Worm (Caenorhabditis elegans): ENCODE results near the gene kbp-3.

Gene kbp-3

DNA sequence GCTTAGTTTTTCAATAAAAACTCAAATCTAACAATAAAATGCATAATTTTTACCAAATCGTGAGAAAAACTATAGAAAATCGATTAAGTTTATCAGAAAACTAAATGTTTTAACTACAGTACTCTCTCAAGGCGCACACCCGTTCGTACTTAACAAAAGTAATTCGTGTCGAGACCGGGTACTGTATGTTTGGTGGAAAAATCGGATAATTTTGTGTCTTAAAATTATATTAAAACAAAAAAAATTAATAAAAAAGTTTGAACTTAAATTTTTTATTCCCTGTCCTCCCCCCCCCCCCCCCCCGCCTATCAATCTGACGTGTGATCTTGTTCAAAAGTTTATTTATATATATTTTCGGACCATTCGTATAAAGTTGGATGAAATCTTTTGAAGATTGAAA is 18.4 kb upstream of the kbp-3 start, which contains the start of gene F26H11.4:
Gene F26H11.4, plus strand, starts transcription at position 301 of the 400 bp plus-strand sequence.
- 0 out of 2 replicates have a peak, but pooled peaks have one; percentile 3 for TF ChIP-seq lin-1 (GFP tag; IDR thresholded peaks at IDR 0.05)
- no peak for TF ChIP-seq mdl-1 (tag; optimal IDR thresholded peaks at IDR 0.05)
- TF ChIP-seq F26F4.8 (GFP tag; conservative IDR thresholded peaks at IDR 0.05): no peak
- TF ChIP-seq lim-7 (GFP tag; IDR thresholded peaks at IDR 0.05): no peak
- TF ChIP-seq jun-1 (tag; optimal IDR thresholded peaks at IDR 0.05): no peak

DNA sequence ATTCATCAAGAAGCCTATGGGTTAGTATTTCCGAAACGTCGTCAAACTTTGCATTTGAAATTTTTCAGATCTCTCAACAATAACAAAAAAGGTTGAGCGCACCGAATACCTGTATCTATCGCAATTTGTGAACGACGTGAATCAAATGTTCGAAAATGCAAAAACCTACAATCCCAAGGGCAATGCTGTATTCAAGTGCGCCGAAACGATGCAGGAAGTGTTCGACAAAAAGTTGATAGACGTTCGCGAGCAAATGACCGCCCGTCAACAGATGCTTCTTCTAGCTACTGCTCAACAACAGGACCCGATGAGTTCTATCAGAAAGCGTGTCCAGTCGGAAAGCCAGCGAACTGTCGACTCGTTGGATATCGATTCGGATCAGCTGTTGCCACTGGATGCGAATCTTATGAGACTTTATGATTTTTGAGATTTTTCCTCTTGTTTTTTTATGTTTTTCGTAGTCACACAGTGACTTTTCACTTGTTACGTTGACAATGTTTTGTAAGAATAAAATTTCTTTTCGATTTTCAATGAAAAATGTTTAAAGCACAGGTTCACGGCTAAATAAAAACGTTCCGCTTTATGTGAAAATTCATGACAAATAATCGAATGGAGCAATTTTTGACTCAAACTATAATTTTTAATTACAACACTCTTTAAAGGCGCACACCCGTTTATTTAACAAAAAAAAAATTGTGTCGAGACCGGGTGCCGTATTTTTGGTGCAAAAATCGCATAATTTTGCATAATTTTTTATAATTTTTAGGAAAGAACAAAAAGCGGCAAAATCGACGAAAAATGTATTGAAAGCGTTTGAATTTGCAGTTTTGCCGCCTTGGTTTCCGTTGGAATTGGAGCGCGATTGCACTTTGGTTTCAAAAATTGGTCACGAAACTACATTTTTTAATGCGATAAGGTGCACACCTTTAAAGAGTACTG is 17.7 kb upstream of the kbp-3 start:
- TF ChIP-seq mes-2 (tag; optimal IDR thresholded peaks at IDR 0.05; ENCODE audit: poor library complexity, severe bottlenecking) (no peak), attf-4 (tag; optimal IDR thresholded peaks at IDR 0.05) (no peak), dve-1 (tag; optimal IDR thresholded peaks at IDR 0.05; ENCODE audit: insufficient read depth) (peak; percentile 74), ama-1 (optimal IDR thresholded peaks at IDR 0.05) (no peak), Y105C5A.15 (GFP tag; IDR thresholded peaks at IDR 0.05) (no peak), Y48G9A.11 (GFP tag; IDR thresholded peaks at IDR 0.05) (no peak), daf-19 (GFP tag; conservative IDR thresholded peaks at IDR 0.05) (no peak), lin-29 (GFP tag; IDR thresholded peaks at IDR 0.05) (peak; percentile 69), spr-3 (GFP tag; optimal IDR thresholded peaks at IDR 0.05) (no peak), nhr-42 (GFP tag; IDR thresholded peaks at IDR 0.05) (peak; percentile 88), snpc-4 (tag; optimal IDR thresholded peaks at IDR 0.05) (no peak), php-3 (GFP tag; IDR thresholded peaks at IDR 0.05) (peak; percentile 84), zip-2 (tag; optimal IDR thresholded peaks at IDR 0.05) (peak; percentile 38), F10B5.3 (tag; optimal IDR thresholded peaks at IDR 0.05) (peak; percentile 47), tag-97 (GFP tag; IDR thresholded peaks at IDR 0.05) (no peak), arid-1 (GFP tag; conservative IDR thresholded peaks at IDR 0.05) (0 out of 2 replicates have a peak, but pooled peaks have one; percentile 42), fkh-10 (GFP tag; optimal IDR thresholded peaks at IDR 0.05) (no peak), dmd-8 (GFP tag; IDR thresholded peaks at IDR 0.05) (no peak), nhr-237 (tag; optimal IDR thresholded peaks at IDR 0.05) (no peak), F49E8.2 (tag; optimal IDR thresholded peaks at IDR 0.05; ENCODE audit: borderline replicate concordance) (no peak), ceh-28 (tag; optimal IDR thresholded peaks at IDR 0.05) (no peak), F26F4.8 (GFP tag; conservative IDR thresholded peaks at IDR 0.05) (no peak), gei-8 (GFP tag; optimal IDR thresholded peaks at IDR 0.05) (no peak), ceh-20 (GFP tag; IDR thresholded peaks at IDR 0.05) (no peak), mdl-1 (tag; optimal IDR thresholded peaks at IDR 0.05) (peak in 1 of 2 experiments; percentile 16), ceh-82 (tag; optimal IDR thresholded peaks at IDR 0.05) (no peak), dmd-9 (GFP tag; IDR thresholded peaks at IDR 0.05) (no peak), nhr-76 (tag; optimal IDR thresholded peaks at IDR 0.05) (no peak), hif-1 (tag; optimal IDR thresholded peaks at IDR 0.05) (peak in 1 of 2 experiments; percentile 48), ZK337.2 (GFP tag; IDR thresholded peaks at IDR 0.05) (no peak), lir-3 (tag; optimal IDR thresholded peaks at IDR 0.05) (peak; percentile 50), nhr-25 (tag; optimal IDR thresholded peaks at IDR 0.05; ENCODE audit: borderline replicate concordance, insufficient read depth) (peak; percentile 66), mdt-29 (GFP tag; IDR thresholded peaks at IDR 0.05) (0 out of 2 replicates have a peak, but pooled peaks have one; percentile 14), nhr-102 (tag; optimal IDR thresholded peaks at IDR 0.05) (peak; percentile 70), mxl-3 (GFP tag; optimal IDR thresholded peaks at IDR 0.05) (peak; percentile 32), F37D6.2 (tag; optimal IDR thresholded peaks at IDR 0.05) (no peak), snpc-1.2 (GFP tag; IDR thresholded peaks at IDR 0.05) (0 out of 2 replicates have a peak, but pooled peaks have one; percentile 40), aly-2 (tag; optimal IDR thresholded peaks at IDR 0.05) (no peak), Y5F2A.4 (GFP tag; optimal IDR thresholded peaks at IDR 0.05) (no peak), daf-8 (GFP tag; IDR thresholded peaks at IDR 0.05) (no peak), hlh-11 (tag; optimal IDR thresholded peaks at IDR 0.05) (peak; percentile 63), zfp-3 (GFP tag; conservative IDR thresholded peaks at IDR 0.05) (peak; percentile 86), sdz-12 (GFP tag; optimal IDR thresholded peaks at IDR 0.05) (no peak)

Data from whole organism, L4 larva.